Fruit fly (Drosophila melanogaster) whole organism, embryonic: Measurements from ENCODE around the gene CG6168.

Experiments
- ATbp ChIP-seq: fragments of 200-800 bp; sonication (Bioruptor generic); optimal IDR thresholded peaks from 2 replicates; lab custom pipeline; 2017; ENCODE audit warnings: missing biosample characterization, mild to moderate bottlenecking, missing genetic modification characterization, missing genetic modification reagents
- Blimp-1 ChIP-seq: fragments of 200-800 bp; sonication (Bioruptor generic); optimal IDR thresholded peaks from 3 replicates; lab custom pipeline; 2018; ENCODE audit warnings: missing biosample characterization, missing genetic modification characterization, mild to moderate bottlenecking, moderate library complexity, missing genetic modification reagents
- CG11456 ChIP-seq: fragments of 200-800 bp; sonication (Bioruptor generic); IDR thresholded peaks from 3 replicates; pipeline ENCODE4 v1.3.6; 2022; ENCODE audit warnings: missing biosample characterization, missing genetic modification characterization
- CG11696 ChIP-seq: fragments of 200-800 bp; sonication (Bioruptor generic); IDR thresholded peaks from 2 replicates; pipeline ENCODE4 v1.3.6; 2022; ENCODE audit warnings: missing biosample characterization, missing genetic modification characterization
- CG12071 ChIP-seq: fragments of 200-800 bp; sonication (Bioruptor generic); optimal IDR thresholded peaks from 3 replicates; lab custom pipeline; 2018; ENCODE audit warnings: missing biosample characterization, mild to moderate bottlenecking, missing genetic modification characterization
- CG12236 ChIP-seq: fragments of 200-800 bp; sonication (Bioruptor generic); optimal IDR thresholded peaks from 2 replicates; lab custom pipeline; 2016; ENCODE audit warnings: missing biosample characterization, missing genetic modification characterization
- CG14014 ChIP-seq: fragments of 200-800 bp; sonication (Bioruptor generic); IDR thresholded peaks from 2 replicates; pipeline ENCODE4 v1.3.6; 2022; ENCODE audit warnings: missing biosample characterization, missing genetic modification characterization
- CG1529 ChIP-seq: fragments of 200-800 bp; sonication (Bioruptor generic); optimal IDR thresholded peaks from 3 replicates; lab custom pipeline; 2018; ENCODE audit warnings: missing biosample characterization, missing genetic modification characterization
- CG15696 ChIP-seq: fragments of 200-800 bp; sonication (Bioruptor generic); optimal IDR thresholded peaks from 2 replicates; lab custom pipeline; 2019; ENCODE audit warnings: missing biosample characterization, mild to moderate bottlenecking, missing genetic modification characterization, moderate library complexity
- CG16863 ChIP-seq: fragments of 200-800 bp; sonication (Bioruptor generic); optimal IDR thresholded peaks from 3 replicates; lab custom pipeline; 2016; ENCODE audit warnings: missing biosample characterization, missing genetic modification characterization
- CG17186 ChIP-seq: fragments of 200-800 bp; sonication (Bioruptor generic); optimal IDR thresholded peaks from 3 replicates; lab custom pipeline; 2017; ENCODE audit warnings: missing biosample characterization, missing genetic modification reagents, missing genetic modification characterization
- CG2199 ChIP-seq: fragments of 200-800 bp; sonication (Bioruptor generic); IDR thresholded peaks from 3 replicates; pipeline ENCODE4 v1.3.6; 2022; ENCODE audit warnings: missing biosample characterization, missing genetic modification characterization
- CG3407 ChIP-seq: fragments of 200-800 bp; sonication (Bioruptor generic); optimal IDR thresholded peaks from 2 replicates; lab custom pipeline; 2018; ENCODE audit warnings: missing biosample characterization, mild to moderate bottlenecking, missing genetic modification characterization
- CG34376 ChIP-seq: fragments of 200-800 bp; sonication (Bioruptor generic); optimal IDR thresholded peaks from 2 replicates; lab custom pipeline; 2018; ENCODE audit warnings: missing biosample characterization, mild to moderate bottlenecking, missing genetic modification characterization
- CG3726 ChIP-seq: fragments of 200-800 bp; sonication (Bioruptor generic); IDR thresholded peaks from 3 replicates; pipeline ENCODE4, ENCODE4 v1.3.6; 2022; ENCODE audit warnings: missing biosample characterization, missing genetic modification characterization
- CG3847 ChIP-seq: fragments of 200-800 bp; sonication (Bioruptor generic); IDR thresholded peaks from 2 replicates; pipeline ENCODE4 v1.3.6; 2022; ENCODE audit warnings: missing biosample characterization, missing genetic modification characterization
- CG43689 ChIP-seq: fragments of 200-800 bp; sonication (Bioruptor generic); IDR thresholded peaks from 2 replicates; pipeline ENCODE4 v1.3.6; 2022; ENCODE audit warnings: missing biosample characterization, missing genetic modification characterization
- CG6791 ChIP-seq: fragments of 200-800 bp; sonication (Bioruptor generic); IDR thresholded peaks from 3 replicates; pipeline ENCODE4 v1.3.6; 2022; ENCODE audit warnings: missing biosample characterization, missing genetic modification characterization; ENCODE audit not compliant: partially characterized antibody
- CG7357 ChIP-seq: fragments of 200-800 bp; sonication (Bioruptor generic); IDR thresholded peaks from 3 replicates; pipeline ENCODE4 v1.3.6; 2022; ENCODE audit warnings: missing biosample characterization, missing genetic modification characterization
- CG7556 ChIP-seq: fragments of 200-800 bp; sonication (Bioruptor generic); optimal IDR thresholded peaks from 2 replicates; lab custom pipeline; 2017; ENCODE audit warnings: missing biosample characterization, mild to moderate bottlenecking, missing genetic modification characterization
- Drgx ChIP-seq: fragments of 200-800 bp; sonication (Bioruptor generic); IDR thresholded peaks from 2 replicates; pipeline ENCODE4 v1.3.6; 2022; ENCODE audit warnings: missing biosample characterization, missing genetic modification characterization
- E2f2 ChIP-seq: fragments of 200-800 bp; sonication (Bioruptor generic); IDR thresholded peaks from 2 replicates; pipeline ENCODE4 v1.3.6; 2022; ENCODE audit warnings: missing biosample characterization, missing genetic modification characterization
- Eip74EF ChIP-seq, 2 experiments: fragments of 200-800 bp in 1 of 2; fragments of >200 bp in 1 of 2; sonication (Bioruptor generic) in 1 of 2; optimal IDR thresholded peaks; 2 replicates each; lab custom pipeline; 2017 to 2019; ENCODE audit warnings: missing biosample characterization in 2 of 2, missing genetic modification characterization in 2 of 2, mild to moderate bottlenecking in 1 of 2, moderate library complexity in 1 of 2
- Ets65A ChIP-seq: fragments of 200-800 bp; sonication (Bioruptor generic); peaks from one replicate; lab custom pipeline; 2016; ENCODE audit warnings: missing biosample characterization, missing genetic modification characterization
- NC2β ChIP-seq: fragments of 200-800 bp; sonication (Bioruptor generic); optimal IDR thresholded peaks from 2 replicates; lab custom pipeline; 2016; ENCODE audit warnings: missing biosample characterization, missing genetic modification characterization
- Rfx ChIP-seq: fragments of 200-800 bp; sonication (Bioruptor generic); IDR thresholded peaks from 2 replicates; pipeline ENCODE4 v1.3.6; 2022; ENCODE audit warnings: missing biosample characterization, missing genetic modification characterization
- Scr ChIP-seq: fragments of 200-800 bp; sonication (Bioruptor generic); IDR thresholded peaks from 2 replicates; pipeline ENCODE4 v1.3.6; 2022; ENCODE audit warnings: missing biosample characterization, missing genetic modification characterization; ENCODE audit not compliant: partially characterized antibody
- Sox100B ChIP-seq: fragments of 200-800 bp; sonication (Bioruptor generic); optimal IDR thresholded peaks from 3 replicates; lab custom pipeline; 2018; ENCODE audit warnings: missing biosample characterization, mild to moderate bottlenecking, missing genetic modification characterization
- Sox102F ChIP-seq: fragments of 200-800 bp; sonication (Bioruptor generic); optimal IDR thresholded peaks from 2 replicates; lab custom pipeline; 2018; ENCODE audit warnings: missing biosample characterization, mild to moderate bottlenecking, missing genetic modification characterization, moderate library complexity
- Stat92E ChIP-seq, 3 experiments: fragments of >200 bp in 2 of 3; fragments of 200-800 bp in 1 of 3; sonication (Bioruptor generic) in 1 of 3; optimal IDR thresholded peaks; 2 replicates each; lab custom pipeline; 2017 to 2019; ENCODE audit warnings: missing biosample characterization in 3 of 3, missing genetic modification characterization in 3 of 3, mild to moderate bottlenecking in 1 of 3, moderate library complexity in 1 of 3
- Usf ChIP-seq: fragments of 200-800 bp; sonication (Bioruptor generic); optimal IDR thresholded peaks from 2 replicates; lab custom pipeline; 2017; ENCODE audit warnings: missing genotype, missing biosample characterization, missing genetic modification characterization
- ara ChIP-seq: fragments of 200-800 bp; sonication (Bioruptor generic); IDR thresholded peaks from 2 replicates; pipeline ENCODE4 v1.3.6; 2022; ENCODE audit warnings: missing biosample characterization, missing genetic modification characterization
- bigmax ChIP-seq: fragments of 200-800 bp; sonication (Bioruptor generic); optimal IDR thresholded peaks from 2 replicates; lab custom pipeline; 2018; ENCODE audit warnings: missing biosample characterization, mild to moderate bottlenecking, missing genetic modification characterization
- cad ChIP-seq: fragments of >200 bp; optimal IDR thresholded peaks from 2 replicates; lab custom pipeline; 2017; ENCODE audit warnings: missing biosample characterization, missing genetic modification characterization
- chinmo ChIP-seq: fragments of 200-800 bp; sonication (Bioruptor generic); IDR thresholded peaks from 4 replicates; pipeline ENCODE4 v1.3.6; 2022; ENCODE audit warnings: missing biosample characterization, missing genetic modification characterization; ENCODE audit not compliant: partially characterized antibody
- ci ChIP-seq: fragments of 200-800 bp; sonication (Bioruptor generic); IDR thresholded peaks from 3 replicates; pipeline ENCODE4 v1.3.6; 2022; ENCODE audit warnings: missing biosample characterization, missing genetic modification characterization
- croc ChIP-seq: fragments of 200-800 bp; sonication (Bioruptor generic); conservative IDR thresholded peaks from 3 replicates; pipeline ENCODE4 v1.3.6; 2022; ENCODE audit warnings: missing biosample characterization, missing genetic modification characterization
- crol ChIP-seq: fragments of 200-800 bp; sonication (Bioruptor generic); IDR thresholded peaks from 2 replicates; pipeline ENCODE4 v1.3.6; 2022; ENCODE audit warnings: missing biosample characterization, missing genetic modification characterization
- dmrt11E ChIP-seq: fragments of 200-800 bp; sonication (Bioruptor generic); optimal IDR thresholded peaks from 3 replicates; lab custom pipeline; 2018; ENCODE audit warnings: missing biosample characterization, mild to moderate bottlenecking, missing genetic modification characterization, moderate library complexity
- dysf ChIP-seq: fragments of 200-800 bp; sonication (Bioruptor generic); IDR thresholded peaks from 3 replicates; pipeline ENCODE4 v1.3.6; 2022; ENCODE audit warnings: missing biosample characterization, missing genetic modification characterization
- gem ChIP-seq: fragments of 200-800 bp; sonication (Bioruptor generic); optimal IDR thresholded peaks from 2 replicates; lab custom pipeline; 2019; ENCODE audit warnings: missing biosample characterization, mild to moderate bottlenecking, missing genetic modification characterization, moderate library complexity
- jumu ChIP-seq: fragments of 200-800 bp; sonication (Bioruptor generic); optimal IDR thresholded peaks from 3 replicates; lab custom pipeline; 2016; ENCODE audit warnings: missing biosample characterization, missing genetic modification characterization
- lilli ChIP-seq: fragments of 200-800 bp; sonication (Bioruptor generic); optimal IDR thresholded peaks from 3 replicates; lab custom pipeline; 2016; ENCODE audit warnings: missing biosample characterization, missing genetic modification characterization
- sens ChIP-seq: fragments of 200-800 bp; sonication (Bioruptor generic); peaks from one replicate; lab custom pipeline; 2016; ENCODE audit warnings: missing biosample characterization, missing genetic modification characterization
- tio ChIP-seq: fragments of 200-800 bp; sonication (Bioruptor generic); optimal IDR thresholded peaks from 2 replicates; lab custom pipeline; 2017; ENCODE audit warnings: missing biosample characterization, missing genetic modification characterization, inconsistent platforms
- wdn ChIP-seq: fragments of 200-800 bp; sonication (Bioruptor generic); IDR thresholded peaks from 2 replicates; pipeline ENCODE4 v1.3.6; 2022; ENCODE audit warnings: missing biosample characterization, missing genetic modification characterization
- wek ChIP-seq: fragments of 200-800 bp; sonication (Bioruptor generic); optimal IDR thresholded peaks from 3 replicates; lab custom pipeline; 2018; ENCODE audit warnings: missing biosample characterization, mild to moderate bottlenecking, missing genetic modification characterization, moderate library complexity
- zfh1 ChIP-seq: fragments of 200-800 bp; sonication (Bioruptor generic); IDR thresholded peaks from 3 replicates; pipeline ENCODE4 v1.3.6; 2022; ENCODE audit warnings: missing biosample characterization, missing genetic modification characterization

The CG6168 gene

dm6 chr3L:11355429-11356327 lies 34.2 kb upstream of the CG6168 start (continued):
- no peak for TF ChIP-seq CG11696
- peak; percentile 53 for TF ChIP-seq wek (GFP tag; lab: Kevin White, UChicago)
- TF ChIP-seq Eip74EF (GFP tag; optimal IDR thresholded peaks at IDR 0.05; lab: Kevin White, UChicago): no peak
- no peak for TF ChIP-seq ara (GFP tag; lab: Robert Waterston, UW)
- TF ChIP-seq Blimp-1 (GFP tag; lab: Kevin White, UChicago): peak; percentile 74
- TF ChIP-seq CG12071 (GFP tag; lab: Kevin White, UChicago): peak; percentile 25
- no peak for TF ChIP-seq crol
- peak; percentile 24 for TF ChIP-seq ATbp (GFP tag; lab: Kevin White, UChicago)
- TF ChIP-seq CG7357: no peak
- TF ChIP-seq sens (GFP tag; lab: Kevin White, UChicago): peak; percentile 83
- no peak for TF ChIP-seq NC2β
- TF ChIP-seq gem (tag; lab: Kevin White, UChicago): peak; percentile 0
- no peak for TF ChIP-seq croc (GFP tag; lab: Robert Waterston, UW)
- peak; percentile 8 for TF ChIP-seq CG7556 (GFP tag; lab: Kevin White, UChicago)
- no peak for TF ChIP-seq cad (GFP tag; lab: Kevin White, UChicago)
- TF ChIP-seq Stat92E (GFP tag; optimal IDR thresholded peaks at IDR 0.05; lab: Kevin White, UChicago): peak in 1 of 3 experiments; percentile 83
- peak; percentile 45 for TF ChIP-seq Ets65A (GFP tag; lab: Kevin White, UChicago)
- no peak for TF ChIP-seq Usf
- TF ChIP-seq CG16863 (GFP tag; lab: Kevin White, UChicago): no peak
- no peak for TF ChIP-seq tio (GFP tag; lab: Kevin White, UChicago)
- TF ChIP-seq CG6791 (GFP tag; lab: Robert Waterston, UW): no peak
- no peak for TF ChIP-seq Scr (GFP tag; lab: Robert Waterston, UW)
- TF ChIP-seq CG3726: 0 out of 3 replicates have a peak, but pooled peaks have one; percentile 47
- no peak for TF ChIP-seq CG1529 (GFP tag; lab: Kevin White, UChicago)
- no peak for TF ChIP-seq CG3847
- TF ChIP-seq jumu (GFP tag; lab: Kevin White, UChicago): no peak
- 0 out of 3 replicates have a peak, but pooled peaks have one; percentile 5 for TF ChIP-seq dysf (GFP tag; lab: Robert Waterston, UW)
- 0 out of 2 replicates have a peak, but pooled peaks have one; percentile 22 for TF ChIP-seq CG43689 (GFP tag; lab: Robert Waterston, UW)
- TF ChIP-seq Sox102F: peak; percentile 7
- peak; percentile 5 for TF ChIP-seq Sox100B
- no peak for TF ChIP-seq CG11456 (GFP tag; lab: Robert Waterston, UW)
- peak; percentile 24; the same call in 1 of the 2 replicates for TF ChIP-seq wdn (GFP tag; lab: Robert Waterston, UW)
- TF ChIP-seq ci: peak; percentile 33; the same call in 2 of the 3 replicates
- TF ChIP-seq CG34376 (GFP tag; lab: Kevin White, UChicago): no peak
- TF ChIP-seq chinmo (GFP tag; lab: Robert Waterston, UW): 0 out of 4 replicates have a peak, but pooled peaks have one; percentile 29
- TF ChIP-seq E2f2: 0 out of 2 replicates have a peak, but pooled peaks have one; percentile 14
- TF ChIP-seq Drgx: no peak
- no peak for TF ChIP-seq lilli (GFP tag; lab: Kevin White, UChicago)
- peak; percentile 26; the same call in 1 of the 3 replicates for TF ChIP-seq zfh1 (GFP tag; lab: Robert Waterston, UW)
- TF ChIP-seq CG2199 (GFP tag; lab: Robert Waterston, UW): no peak
- peak; percentile 13; the same call in 1 of the 2 replicates for TF ChIP-seq CG14014
- TF ChIP-seq Rfx (GFP tag; lab: Robert Waterston, UW): no peak
- peak; percentile 60 for TF ChIP-seq CG15696
- TF ChIP-seq CG3407: peak; percentile 17
- TF ChIP-seq CG17186 (GFP tag; lab: Kevin White, UChicago): peak; percentile 10
- peak; percentile 38 for TF ChIP-seq dmrt11E
- TF ChIP-seq CG12236 (GFP tag; lab: Kevin White, UChicago): no peak
- no peak for TF ChIP-seq bigmax (GFP tag; lab: Kevin White, UChicago)
